Worm (Caenorhabditis elegans): ENCODE measurements around the gene F14F9.4.

- TF ChIP-seq nhr-25 (tag; optimal IDR thresholded peaks at IDR 0.05): no peak
- no peak for TF ChIP-seq snpc-4 (tag; optimal IDR thresholded peaks at IDR 0.05)
- no peak for TF ChIP-seq nhr-23 (tag; optimal IDR thresholded peaks at IDR 0.05)
- no peak for TF ChIP-seq R02D3.7 (tag; optimal IDR thresholded peaks at IDR 0.05)
- no peak for TF ChIP-seq skn-1 (tag; optimal IDR thresholded peaks at IDR 0.05)
Measured at ce11 chrV:5110684-5111083, 21.9 kb upstream of the F14F9.4 start, which contains the start of gene ugt-63.
